Fruit fly (Drosophila melanogaster): ENCODE data around the gene SAK.

Gene SAK

dm6 chr3L:21533270-21533948 lies 17.7 kb upstream of the SAK start, which contains the start of gene Mkrn1 (continued):
- TF ChIP-seq CG9437 (GFP tag; optimal IDR thresholded peaks at IDR 0.05) (no peak), Vsx1 (GFP tag; optimal IDR thresholded peaks at IDR 0.05) (no peak), H2.0 (GFP tag; IDR thresholded peaks at IDR 0.05) (no peak), CG17328 (GFP tag; IDR thresholded peaks at IDR 0.05) (no peak), Hr3 (GFP tag; optimal IDR thresholded peaks at IDR 0.05) (no peak), CG7357 (GFP tag; IDR thresholded peaks at IDR 0.05) (no peak), CG6689 (GFP tag; IDR thresholded peaks at IDR 0.05) (no peak), Xbp1 (GFP tag; optimal IDR thresholded peaks at IDR 0.05) (no peak), slp2 (GFP tag; optimal IDR thresholded peaks at IDR 0.05) (no peak), aop (GFP tag; IDR thresholded peaks at IDR 0.05) (no peak), CG16779 (GFP tag; IDR thresholded peaks at IDR 0.05) (no peak), tll (GFP tag; optimal IDR thresholded peaks at IDR 0.05) (no peak), grau (tag; optimal IDR thresholded peaks at IDR 0.05) (no peak), CG31224 (GFP tag; IDR thresholded peaks at IDR 0.05) (no peak), dmrt11E (tag; optimal IDR thresholded peaks at IDR 0.05) (no peak), CG18476 (GFP tag; optimal IDR thresholded peaks at IDR 0.05) (no peak), toy (GFP tag; IDR thresholded peaks at IDR 0.05) (no peak), Meics (GFP tag; optimal IDR thresholded peaks at IDR 0.05) (no peak), Max (GFP tag; optimal IDR thresholded peaks at IDR 0.05) (no peak), oc (tag; optimal IDR thresholded peaks at IDR 0.05) (no peak), BEAF-32 (GFP tag; optimal IDR thresholded peaks at IDR 0.05) (peak; percentile 53), CG4282 (GFP tag; optimal IDR thresholded peaks at IDR 0.05) (no peak), ind (GFP tag; optimal IDR thresholded peaks at IDR 0.05) (no peak), CG15269 (tag; optimal IDR thresholded peaks at IDR 0.05) (no peak), nerfin-2 (GFP tag; IDR thresholded peaks at IDR 0.05; ENCODE audit: partially characterized antibody) (peak; percentile 88), chm (GFP tag; IDR thresholded peaks at IDR 0.05) (no peak), chinmo (GFP tag; IDR thresholded peaks at IDR 0.05; ENCODE audit: partially characterized antibody) (0 out of 4 replicates have a peak, but pooled peaks have one; percentile 71), stc (GFP tag; IDR thresholded peaks at IDR 0.05) (no peak), CG3995 (GFP tag; optimal IDR thresholded peaks at IDR 0.05) (peak; percentile 43), CG4707 (GFP tag; optimal IDR thresholded peaks at IDR 0.05) (no peak), CG13424 (tag; optimal IDR thresholded peaks at IDR 0.05) (no peak), Xrp1 (GFP tag; IDR thresholded peaks at IDR 0.05) (no peak), Tbp (GFP tag; optimal IDR thresholded peaks at IDR 0.05) (no peak), CG11398 (GFP tag; optimal IDR thresholded peaks at IDR 0.05) (no peak), pzg (GFP tag; optimal IDR thresholded peaks at IDR 0.05) (peak; percentile 72), Dip2 (GFP tag; IDR thresholded peaks at IDR 0.05) (no peak), B-H1 (GFP tag; IDR thresholded peaks at IDR 0.05) (no peak), Doc3 (GFP tag; IDR thresholded peaks at IDR 0.05; ENCODE audit: partially characterized antibody) (peak; percentile 29; the same call in 1 of the 3 replicates), twi (tag; optimal IDR thresholded peaks at IDR 0.05) (no peak), CG31388 (GFP tag; optimal IDR thresholded peaks at IDR 0.05) (no peak), wek (GFP tag; optimal IDR thresholded peaks at IDR 0.05) (peak; percentile 1), D (optimal IDR thresholded peaks at IDR 0.05) (peak; percentile 67), D (GFP tag; optimal IDR thresholded peaks at IDR 0.05) (no peak)

All from whole organism, embryonic.